Fruit fly (Drosophila melanogaster) whole organism, prepupa: ENCODE data around the gene CG42869.

Experiments
- CG3032 ChIP-seq: fragments of 200-800 bp; optimal IDR thresholded peaks from 2 replicates; lab custom pipeline; 2019; ENCODE audit warnings: missing biosample characterization, mild to moderate bottlenecking, missing genetic modification characterization, moderate library complexity
- CG8119 ChIP-seq: fragments of 200-800 bp; sonication (Bioruptor generic); IDR thresholded peaks from 3 replicates; pipeline ENCODE4 v1.3.6; 2022; ENCODE audit warnings: missing biosample characterization, missing genetic modification characterization

- TF ChIP-seq CG3032 (no peak), CG8119 (peak; percentile 55; the same call in 2 of the 3 replicates)
Observed at dm6 chr3R:21687902-21688301, 48.7 kb downstream of the CG42869 start.
